Fruit fly (Drosophila melanogaster) whole organism, embryonic: ENCODE data around the gene kibra.

Experiments used
- Antp ChIP-seq: fragments of 200-800 bp; sonication (Bioruptor generic); optimal IDR thresholded peaks from 3 replicates; lab custom pipeline; 2016; ENCODE audit warnings: missing biosample characterization, missing genetic modification characterization
- BtbVII ChIP-seq: fragments of 200-800 bp; sonication (Bioruptor generic); optimal IDR thresholded peaks from 3 replicates; lab custom pipeline; 2017; ENCODE audit warnings: missing biosample characterization, mild to moderate bottlenecking, missing genetic modification characterization
- CG10274 ChIP-seq: fragments of 200-800 bp; sonication (Bioruptor generic); optimal IDR thresholded peaks from 3 replicates; lab custom pipeline; 2017; ENCODE audit warnings: missing biosample characterization, mild to moderate bottlenecking, missing genetic modification characterization
- CG10431 ChIP-seq: fragments of 200-800 bp; sonication (Bioruptor generic); optimal IDR thresholded peaks from 3 replicates; lab custom pipeline; 2018; ENCODE audit warnings: missing biosample characterization, mild to moderate bottlenecking, missing genetic modification characterization
- CG12104 ChIP-seq: fragments of 200-800 bp; sonication (Bioruptor generic); optimal IDR thresholded peaks from 3 replicates; lab custom pipeline; 2016; ENCODE audit warnings: missing biosample characterization, missing genetic modification characterization
- CG12391 ChIP-seq: fragments of 200-800 bp; sonication (Bioruptor generic); optimal IDR thresholded peaks from 3 replicates; lab custom pipeline; 2018; ENCODE audit warnings: missing biosample characterization, mild to moderate bottlenecking, missing genetic modification characterization, moderate library complexity
- CG1603 ChIP-seq: fragments of 200-800 bp; sonication (Bioruptor generic); optimal IDR thresholded peaks from 2 replicates; lab custom pipeline; 2019; ENCODE audit warnings: missing biosample characterization, mild to moderate bottlenecking, missing genetic modification characterization, moderate library complexity
- CG17186 ChIP-seq: fragments of 200-800 bp; sonication (Bioruptor generic); optimal IDR thresholded peaks from 3 replicates; lab custom pipeline; 2017; ENCODE audit warnings: missing biosample characterization, missing genetic modification reagents, missing genetic modification characterization
- CG17568 ChIP-seq: fragments of 200-800 bp; sonication (Bioruptor generic); optimal IDR thresholded peaks from 2 replicates; lab custom pipeline; 2018; ENCODE audit warnings: missing biosample characterization, mild to moderate bottlenecking, missing genetic modification characterization, moderate library complexity
- CG17912 ChIP-seq: fragments of 200-800 bp; sonication (Bioruptor generic); optimal IDR thresholded peaks from 2 replicates; lab custom pipeline; 2018; ENCODE audit warnings: missing biosample characterization, mild to moderate bottlenecking, missing genetic modification characterization
- CG31224 ChIP-seq: fragments of 200-800 bp; sonication (Bioruptor generic); IDR thresholded peaks from 2 replicates; pipeline ENCODE4 v1.3.6; 2022; ENCODE audit warnings: missing biosample characterization, missing genetic modification characterization
- CG32772 ChIP-seq: fragments of 200-800 bp; sonication (Bioruptor generic); IDR thresholded peaks from 2 replicates; pipeline ENCODE4 v1.3.6; 2022; ENCODE audit warnings: missing biosample characterization, missing genetic modification characterization
- CG3838 ChIP-seq: fragments of 200-800 bp; sonication (Bioruptor generic); optimal IDR thresholded peaks from 3 replicates; lab custom pipeline; 2016; ENCODE audit warnings: missing biosample characterization, missing genetic modification characterization
- CG42726 ChIP-seq: fragments of 200-800 bp; sonication (Bioruptor generic); IDR thresholded peaks from 2 replicates; pipeline ENCODE4 v1.3.6; 2022; ENCODE audit warnings: missing biosample characterization, missing genetic modification characterization; ENCODE audit not compliant: partially characterized antibody
- CG4820 ChIP-seq: fragments of 200-800 bp; sonication (Bioruptor generic); optimal IDR thresholded peaks from 3 replicates; lab custom pipeline; 2016; ENCODE audit warnings: missing biosample characterization, missing genetic modification characterization
- CG4854 ChIP-seq: fragments of 200-800 bp; sonication (Bioruptor generic); optimal IDR thresholded peaks from 2 replicates; lab custom pipeline; 2016; ENCODE audit warnings: missing biosample characterization, missing genetic modification characterization, inconsistent platforms
- CG6654 ChIP-seq: fragments of 200-800 bp; sonication (Bioruptor generic); optimal IDR thresholded peaks from 2 replicates; lab custom pipeline; 2017; ENCODE audit warnings: missing biosample characterization, mild to moderate bottlenecking, missing genetic modification characterization
- CG6689 ChIP-seq: fragments of 200-800 bp; sonication (Bioruptor generic); IDR thresholded peaks from 2 replicates; pipeline ENCODE4 v1.3.6; 2022; ENCODE audit warnings: missing biosample characterization, missing genetic modification characterization
- CG8290 ChIP-seq, 3 experiments: fragments of 200-800 bp; sonication (Bioruptor generic); optimal IDR thresholded peaks; 2 replicates each; lab custom pipeline; 2016 to 2019; ENCODE audit warnings: missing biosample characterization in 3 of 3, missing genetic modification characterization in 3 of 3, mild to moderate bottlenecking in 2 of 3, moderate library complexity in 1 of 3
- CG8944 ChIP-seq: fragments of 200-800 bp; sonication (Bioruptor generic); optimal IDR thresholded peaks from 3 replicates; lab custom pipeline; 2016; ENCODE audit warnings: missing biosample characterization, missing genetic modification characterization
- H2.0 ChIP-seq: fragments of 200-800 bp; sonication (Bioruptor generic); IDR thresholded peaks from 2 replicates; pipeline ENCODE4 v1.3.6; 2022; ENCODE audit warnings: missing biosample characterization, missing genetic modification characterization
- HLH4C ChIP-seq: fragments of 200-800 bp; sonication (Bioruptor generic); IDR thresholded peaks from 3 replicates; pipeline ENCODE4 v1.3.6; 2022; ENCODE audit warnings: missing biosample characterization, missing genetic modification characterization; ENCODE audit not compliant: partially characterized antibody
- Hey ChIP-seq: fragments of 200-800 bp; sonication (Bioruptor generic); optimal IDR thresholded peaks from 3 replicates; lab custom pipeline; 2018; ENCODE audit warnings: missing biosample characterization, mild to moderate bottlenecking, missing genetic modification characterization
- Hmr ChIP-seq: fragments of 200-800 bp; sonication (Bioruptor generic); optimal IDR thresholded peaks from 3 replicates; lab custom pipeline; 2017; ENCODE audit warnings: mild to moderate bottlenecking, missing biosample characterization, missing genetic modification reagents, missing genetic modification characterization
- Hr3 ChIP-seq: fragments of 200-800 bp; sonication (Bioruptor generic); optimal IDR thresholded peaks from 3 replicates; lab custom pipeline; 2016; ENCODE audit warnings: missing biosample characterization, missing genetic modification characterization
- Hr51 ChIP-seq, 2 experiments: fragments of 200-800 bp; sonication (Bioruptor generic); optimal IDR thresholded peaks; 2 replicates in 1 of 2; 3 replicates in 1 of 2; lab custom pipeline; 2016 to 2018; ENCODE audit warnings: missing biosample characterization in 2 of 2, missing genetic modification characterization in 2 of 2, mild to moderate bottlenecking in 1 of 2, moderate library complexity in 1 of 2
- Lhr ChIP-seq: fragments of 200-800 bp; sonication (Bioruptor generic); optimal IDR thresholded peaks from 3 replicates; lab custom pipeline; 2017; ENCODE audit warnings: mild to moderate bottlenecking, missing biosample characterization, missing genetic modification reagents, missing genetic modification characterization
- Meics ChIP-seq: fragments of 200-800 bp; sonication (Bioruptor generic); optimal IDR thresholded peaks from 2 replicates; lab custom pipeline; 2017; ENCODE audit warnings: missing biosample characterization, mild to moderate bottlenecking, missing genetic modification characterization
- NC2α ChIP-seq: fragments of 200-800 bp; sonication (Bioruptor generic); optimal IDR thresholded peaks from 2 replicates; lab custom pipeline; 2016; ENCODE audit warnings: missing biosample characterization, missing genetic modification characterization
- Oaz ChIP-seq: fragments of 200-800 bp; sonication (Bioruptor generic); IDR thresholded peaks from 2 replicates; pipeline ENCODE4 v1.3.6; 2022; ENCODE audit warnings: missing biosample characterization, missing genetic modification characterization
- Pdp1 ChIP-seq, 2 experiments: fragments of 200-800 bp; sonication (Bioruptor generic); optimal IDR thresholded peaks; 3 replicates each; lab custom pipeline; 2016; ENCODE audit warnings: missing biosample characterization in 2 of 2, missing genetic modification characterization in 2 of 2, mild to moderate bottlenecking in 1 of 2, moderate library complexity in 1 of 2
- Tbp ChIP-seq: fragments of >200 bp; optimal IDR thresholded peaks from 2 replicates; lab custom pipeline; 2018; ENCODE audit warnings: missing biosample characterization, missing genetic modification characterization
- ac ChIP-seq: fragments of 200-800 bp; sonication (Bioruptor generic); optimal IDR thresholded peaks from 3 replicates; lab custom pipeline; 2017; ENCODE audit warnings: missing biosample characterization, mild to moderate bottlenecking, missing genetic modification characterization
- ap ChIP-seq: fragments of 200-800 bp; sonication (Bioruptor generic); IDR thresholded peaks from 2 replicates; pipeline ENCODE4 v1.3.6; 2022; ENCODE audit warnings: missing biosample characterization, missing genetic modification characterization
- ase ChIP-seq: fragments of 200-800 bp; sonication (Bioruptor generic); IDR thresholded peaks from 3 replicates; pipeline ENCODE4 v1.3.6; 2022; ENCODE audit warnings: missing biosample characterization, missing genetic modification characterization
- ash1 ChIP-seq: fragments of 200-800 bp; sonication (Bioruptor generic); optimal IDR thresholded peaks from 2 replicates; lab custom pipeline; 2018; ENCODE audit warnings: missing biosample characterization, mild to moderate bottlenecking, missing genetic modification characterization
- cato ChIP-seq: fragments of 200-800 bp; sonication (Bioruptor generic); optimal IDR thresholded peaks from 2 replicates; lab custom pipeline; 2016; ENCODE audit warnings: missing biosample characterization, missing genetic modification characterization, borderline replicate concordance
- chm ChIP-seq: fragments of 200-800 bp; sonication (Bioruptor generic); IDR thresholded peaks from 2 replicates; pipeline ENCODE4 v1.3.6; 2022; ENCODE audit warnings: missing biosample characterization, missing genetic modification characterization
- chn ChIP-seq: fragments of 200-800 bp; sonication (Bioruptor generic); optimal IDR thresholded peaks from 2 replicates; lab custom pipeline; 2016; ENCODE audit warnings: missing biosample characterization, missing genetic modification characterization
- dm ChIP-seq: fragments of 200-800 bp; sonication (Bioruptor generic); optimal IDR thresholded peaks from 3 replicates; lab custom pipeline; 2016; ENCODE audit warnings: missing biosample characterization, missing genetic modification characterization
- kay ChIP-seq: fragments of 200-800 bp; sonication (Bioruptor generic); optimal IDR thresholded peaks from 2 replicates; lab custom pipeline; 2016; ENCODE audit warnings: missing biosample characterization, missing genetic modification characterization
- lbe ChIP-seq: fragments of 200-800 bp; sonication (Bioruptor generic); optimal IDR thresholded peaks from 2 replicates; lab custom pipeline; 2016; ENCODE audit warnings: missing biosample characterization, mild to moderate bottlenecking, missing genetic modification characterization
- org-1 ChIP-seq: fragments of 200-800 bp; sonication (Bioruptor generic); optimal IDR thresholded peaks from 2 replicates; lab custom pipeline; 2017; ENCODE audit warnings: missing biosample characterization, missing genetic modification characterization
- seq ChIP-seq: fragments of 200-800 bp; sonication (Bioruptor generic); IDR thresholded peaks from 2 replicates; pipeline ENCODE4 v1.3.6; 2022; ENCODE audit warnings: missing biosample characterization, missing genetic modification characterization
- so ChIP-seq: fragments of 200-800 bp; sonication (Bioruptor generic); IDR thresholded peaks from 3 replicates; pipeline ENCODE4 v1.3.6; 2022; ENCODE audit warnings: missing biosample characterization, missing genetic modification characterization
- stwl ChIP-seq: fragments of 200-800 bp; sonication (Bioruptor generic); optimal IDR thresholded peaks from 3 replicates; lab custom pipeline; 2018; ENCODE audit warnings: missing biosample characterization, mild to moderate bottlenecking, missing genetic modification characterization, moderate library complexity
- tin ChIP-seq: fragments of 200-800 bp; sonication (Bioruptor generic); optimal IDR thresholded peaks from 3 replicates; lab custom pipeline; 2016; ENCODE audit warnings: missing biosample characterization, missing genetic modification characterization
- zen ChIP-seq: fragments of 200-800 bp; sonication (Bioruptor generic); optimal IDR thresholded peaks from 3 replicates; lab custom pipeline; 2018; ENCODE audit warnings: missing biosample characterization, mild to moderate bottlenecking, missing genetic modification characterization, moderate library complexity

kibra gene

dm6 chr3R:14714147-14714903 lies 9.7 kb downstream of the kibra start (continued):
- TF ChIP-seq Antp (GFP tag; lab: Kevin White, UChicago) (no peak), ase (GFP tag; lab: Robert Waterston, UW) (peak; percentile 68; the same call in 2 of the 3 replicates), ash1 (GFP tag; lab: Kevin White, UChicago) (no peak), CG8944 (peak; percentile 36), Hmr (no peak), H2.0 (GFP tag; lab: Robert Waterston, UW) (peak; percentile 22; the same call in 1 of the 2 replicates), CG4854 (peak; percentile 22), Oaz (GFP tag; lab: Robert Waterston, UW) (no peak), chm (GFP tag; lab: Robert Waterston, UW) (peak; percentile 86), lbe (no peak), Pdp1 (GFP tag; optimal IDR thresholded peaks at IDR 0.05; lab: Kevin White, UChicago) (peak in 1 of 2 experiments; percentile 32), CG1603 (tag; lab: Kevin White, UChicago) (peak; percentile 28), ap (GFP tag; lab: Robert Waterston, UW) (0 out of 2 replicates have a peak, but pooled peaks have one; percentile 32), org-1 (GFP tag; lab: Kevin White, UChicago) (peak; percentile 35), Lhr (GFP tag; lab: Kevin White, UChicago) (no peak), CG6654 (peak; percentile 74), Meics (peak; percentile 28), CG17186 (peak; percentile 34), chn (GFP tag; lab: Kevin White, UChicago) (peak; percentile 39), CG3838 (GFP tag; lab: Kevin White, UChicago) (peak; percentile 65), CG42726 (no peak), CG17912 (GFP tag; lab: Kevin White, UChicago) (no peak), CG12391 (tag; lab: Kevin White, UChicago) (no peak), CG8290 (GFP tag; optimal IDR thresholded peaks at IDR 0.05; lab: Kevin White, UChicago) (peak; percentile 33), CG8290 (tag; optimal IDR thresholded peaks at IDR 0.05; lab: Kevin White, UChicago) (peak in 1 of 2 experiments; percentile 25), Hey (no peak), CG4820 (peak; percentile 92), tin (peak; percentile 88), kay (GFP tag; lab: Kevin White, UChicago) (no peak), zen (tag; lab: Kevin White, UChicago) (peak; percentile 86), CG17568 (no peak), HLH4C (GFP tag; lab: Robert Waterston, UW) (no peak), CG10274 (GFP tag; lab: Kevin White, UChicago) (peak; percentile 41), stwl (tag; lab: Kevin White, UChicago) (peak; percentile 44), CG6689 (GFP tag; lab: Robert Waterston, UW) (peak; percentile 70; the same call in 1 of the 2 replicates), seq (GFP tag; lab: Robert Waterston, UW) (no peak), CG31224 (GFP tag; lab: Robert Waterston, UW) (no peak), BtbVII (GFP tag; lab: Kevin White, UChicago) (peak; percentile 46), CG10431 (GFP tag; lab: Kevin White, UChicago) (peak; percentile 43), Tbp (GFP tag; lab: Kevin White, UChicago) (no peak), so (GFP tag; lab: Robert Waterston, UW) (no peak), CG12104 (GFP tag; lab: Kevin White, UChicago) (peak; percentile 81), cato (GFP tag; lab: Kevin White, UChicago) (no peak), CG32772 (GFP tag; lab: Robert Waterston, UW) (peak; percentile 56; the same call in 1 of the 2 replicates), dm (GFP tag; lab: Kevin White, UChicago) (no peak), NC2α (GFP tag; lab: Kevin White, UChicago) (no peak), Hr3 (peak; percentile 63), ac (GFP tag; lab: Kevin White, UChicago) (no peak), Hr51 (GFP tag; optimal IDR thresholded peaks at IDR 0.05; lab: Kevin White, UChicago) (peak in 1 of 2 experiments; percentile 60)
